Fruit fly (Drosophila melanogaster): Measurements from ENCODE around the gene CG14367.

DNA sequence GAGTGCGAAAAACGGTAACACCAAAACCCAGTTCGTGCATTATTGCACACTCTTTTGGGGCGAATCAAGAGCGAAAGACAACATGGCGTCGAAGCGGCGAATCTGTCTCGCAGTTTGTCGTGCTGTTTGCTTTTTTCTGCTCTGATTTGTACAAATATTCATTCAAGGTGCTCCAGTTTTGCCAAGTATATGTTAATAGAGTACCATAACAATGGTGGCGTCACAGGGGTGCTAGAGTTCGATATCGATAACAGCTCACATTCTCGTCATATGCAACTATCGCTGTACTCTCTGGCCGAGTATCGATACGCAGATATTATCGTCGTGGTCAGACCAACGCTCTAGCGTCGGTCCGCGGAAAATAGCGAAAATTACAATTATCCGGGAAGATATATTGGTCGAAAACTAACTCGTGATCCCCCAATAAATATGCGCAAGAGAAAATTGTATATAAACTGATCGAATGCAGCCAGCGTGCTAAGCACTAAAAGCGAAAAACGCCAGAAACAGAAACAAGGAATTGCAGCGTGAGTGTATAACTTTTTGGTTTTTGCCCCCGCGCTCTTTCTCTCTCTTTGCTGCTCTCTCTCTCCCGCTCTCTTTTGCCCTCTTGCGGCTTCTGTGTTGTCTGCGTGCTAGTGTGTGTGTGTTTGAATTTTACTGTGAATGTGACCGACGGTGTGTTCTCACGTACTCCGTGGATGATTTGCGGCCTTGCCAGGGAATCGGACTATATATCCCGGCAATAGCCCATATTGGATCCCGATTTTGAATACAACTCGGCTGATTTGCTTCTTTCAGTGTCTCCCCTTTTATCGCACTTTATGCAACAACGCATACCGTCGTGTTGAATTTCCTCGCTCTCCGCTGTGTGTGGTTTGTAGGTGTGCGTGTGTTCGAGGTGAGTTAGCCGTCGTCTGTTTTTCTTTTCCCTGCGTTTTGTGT is 10.0 kb upstream of the CG14367 start, which contains the start of gene flfl:
- TF ChIP-seq Hr83 (GFP tag; optimal IDR thresholded peaks at IDR 0.05; ENCODE audit: poor library complexity, severe bottlenecking) = peak; percentile 32
- TF ChIP-seq pan (optimal IDR thresholded peaks at IDR 0.05) = no peak
- no peak for TF ChIP-seq br (GFP tag; optimal IDR thresholded peaks at IDR 0.05)
- no peak for TF ChIP-seq fru (GFP tag; optimal IDR thresholded peaks at IDR 0.05)
- no peak for TF ChIP-seq Abd-B (GFP tag; optimal IDR thresholded peaks at IDR 0.05)
- no peak for TF ChIP-seq OdsH (GFP tag; optimal IDR thresholded peaks at IDR 0.05)
- TF ChIP-seq h (GFP tag; optimal IDR thresholded peaks at IDR 0.05) = no peak
